Worm (Caenorhabditis elegans) whole organism, L4/young adult: ENCODE data around the gene Y50E8A.6.

Experiments used
- W03F9.2 ChIP-seq: fragments of 150-350 bp; optimal IDR thresholded peaks from 2 replicates; lab custom pipeline; 2014; ENCODE audit warnings: missing biosample characterization, missing genetic modification characterization
- him-1 ChIP-seq: sonication (generic microtip); optimal IDR thresholded peaks from 2 replicates; lab custom pipeline; 2016; ENCODE audit warnings: missing genotype, missing genetic modification reagents, missing genetic modification characterization, missing compliant biosample characterization

DNA sequence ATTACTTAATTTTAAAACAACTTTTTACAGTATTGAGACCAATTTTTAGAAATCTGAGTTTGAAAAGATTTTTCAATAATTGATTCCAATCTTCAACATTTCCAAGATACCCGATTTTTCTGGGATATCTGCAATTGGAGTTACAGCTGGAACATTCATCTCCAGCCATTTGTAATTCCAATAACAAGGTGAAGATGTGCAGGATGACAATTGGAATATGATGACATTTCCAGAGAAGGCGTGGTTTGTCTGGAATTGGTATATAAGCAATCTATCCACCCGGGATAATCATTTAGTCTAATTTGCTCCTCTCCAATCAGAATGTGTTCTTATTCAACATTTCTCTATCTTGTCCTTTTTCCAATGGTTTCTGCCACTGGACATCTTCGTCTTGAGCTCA, 40.0 kb upstream of the Y50E8A.6 start, which contains the start of gene Y50E8A.11:
- TF ChIP-seq him-1 (tag; lab: Kevin White, UChicago) (no peak), W03F9.2 (no peak)
